Worm (Caenorhabditis elegans) whole organism, young adult: Measurements from ENCODE around the gene msp-76.

Experiments
- B0035.1 ChIP-seq: sonication (generic microtip); optimal IDR thresholded peaks from 2 replicates; lab custom pipeline; 2016; ENCODE audit warnings: missing genetic modification characterization, mild to moderate bottlenecking, missing compliant biosample characterization, missing genotype, missing genetic modification reagents
- B0261.1 ChIP-seq: sonication (generic microtip); optimal IDR thresholded peaks from 2 replicates; lab custom pipeline; 2016; ENCODE audit warnings: mild to moderate bottlenecking, missing genetic modification characterization, moderate library complexity, missing compliant biosample characterization
- B0336.3 ChIP-seq: fragments of 200-800 bp; sonication (Bioruptor generic); IDR thresholded peaks from 2 replicates; pipeline ENCODE4 v1.3.6; 2022; ENCODE audit warnings: missing genetic modification characterization, missing compliant biosample characterization
- F22D6.2 ChIP-seq: sonication (generic microtip); optimal IDR thresholded peaks from 2 replicates; lab custom pipeline; 2016; ENCODE audit warnings: mild to moderate bottlenecking, missing genetic modification characterization, missing compliant biosample characterization
- F23B12.7 ChIP-seq: sonication (generic microtip); optimal IDR thresholded peaks from 2 replicates; lab custom pipeline; 2017; ENCODE audit warnings: missing genetic modification characterization, mild to moderate bottlenecking, missing compliant biosample characterization, antibody characterized with exemption, moderate library complexity; ENCODE audit not compliant: insufficient read depth
- F49E8.2 ChIP-seq: sonication (generic microtip); optimal IDR thresholded peaks from 3 replicates; lab custom pipeline; 2017; ENCODE audit warnings: missing genetic modification characterization, mild to moderate bottlenecking, missing compliant biosample characterization, antibody characterized with exemption, moderate library complexity; ENCODE audit not compliant: insufficient read depth
- F57A8.1 ChIP-seq: fragments of 200-800 bp; sonication (Bioruptor generic); optimal IDR thresholded peaks from 2 replicates; lab custom pipeline; 2018; ENCODE audit warnings: mild to moderate bottlenecking, missing genetic modification characterization, moderate library complexity, missing compliant biosample characterization
- K11D2.4 ChIP-seq: fragments of 200-800 bp; sonication (Bioruptor generic); IDR thresholded peaks from 2 replicates; pipeline ENCODE4 v1.3.6; 2022; ENCODE audit warnings: missing genetic modification reagents, missing genetic modification characterization, missing compliant biosample characterization
- Y53G8AR.9 ChIP-seq: fragments of 200-800 bp; sonication (Bioruptor generic); conservative IDR thresholded peaks from 2 replicates; pipeline ENCODE4 v1.3.6; 2022; ENCODE audit warnings: missing genetic modification reagents, missing genetic modification characterization, missing compliant biosample characterization
- Y67H2A.10 ChIP-seq: fragments of 200-800 bp; sonication (Bioruptor generic); conservative IDR thresholded peaks from 2 replicates; pipeline ENCODE4 v1.3.6; 2022; ENCODE audit warnings: missing genetic modification reagents, missing genetic modification characterization, missing compliant biosample characterization
- akir-1 ChIP-seq: fragments of 200-800 bp; sonication (Bioruptor generic); optimal IDR thresholded peaks from 2 replicates; lab custom pipeline; 2018; ENCODE audit warnings: mild to moderate bottlenecking, missing genetic modification characterization, moderate library complexity, missing compliant biosample characterization
- athp-1 ChIP-seq: sonication (generic microtip); optimal IDR thresholded peaks from 2 replicates; lab custom pipeline; 2017; ENCODE audit warnings: mild to moderate bottlenecking, missing genetic modification characterization, missing compliant biosample characterization
- ceh-100 ChIP-seq: fragments of 200-800 bp; sonication (Bioruptor generic); IDR thresholded peaks from 2 replicates; pipeline ENCODE4 v1.3.6; 2022; ENCODE audit warnings: missing genetic modification reagents, missing genetic modification characterization, missing compliant biosample characterization
- ceh-91 ChIP-seq: fragments of 200-800 bp; sonication (Bioruptor generic); IDR thresholded peaks from 2 replicates; pipeline ENCODE4 v1.3.6; 2022; ENCODE audit warnings: missing genetic modification reagents, missing genetic modification characterization, missing compliant biosample characterization
- efl-1 ChIP-seq: fragments of 150-350 bp; optimal IDR thresholded peaks from 2 replicates; lab custom pipeline; 2014; ENCODE audit warnings: missing biosample characterization, missing genetic modification reagents, missing genetic modification characterization
- egl-44 ChIP-seq: fragments of 200-800 bp; sonication (Bioruptor generic); IDR thresholded peaks from 2 replicates; pipeline ENCODE4 v1.3.6; 2022; ENCODE audit warnings: missing genetic modification reagents, missing genetic modification characterization, missing compliant biosample characterization
- egrh-3 ChIP-seq: fragments of 200-800 bp; sonication (Bioruptor generic); IDR thresholded peaks from 2 replicates; pipeline ENCODE4 v1.3.6; 2022; ENCODE audit warnings: missing genetic modification reagents, missing genetic modification characterization, missing compliant biosample characterization
- ekl-4 ChIP-seq: fragments of 200-800 bp; sonication (Bioruptor generic); IDR thresholded peaks from 2 replicates; pipeline ENCODE4 v1.3.6; 2022; ENCODE audit warnings: missing genetic modification reagents, missing genetic modification characterization, missing compliant biosample characterization
- hmg-1.2 ChIP-seq: fragments of 200-800 bp; sonication (Bioruptor generic); IDR thresholded peaks from 2 replicates; pipeline ENCODE4 v1.3.6; 2022; ENCODE audit warnings: missing genetic modification reagents, missing genetic modification characterization, missing compliant biosample characterization
- let-607 ChIP-seq, 2 experiments: fragments of 200-800 bp in 1 of 2; sonication (Bioruptor generic) in 1 of 2; sonication (generic microtip) in 1 of 2; optimal IDR thresholded peaks; 2 replicates each; lab custom pipeline; 2016 to 2018; ENCODE audit warnings: mild to moderate bottlenecking in 2 of 2, missing compliant biosample characterization in 2 of 2, missing genetic modification characterization in 2 of 2, moderate library complexity in 2 of 2, missing genotype in 1 of 2
- lin-40 ChIP-seq: sonication (generic microtip); optimal IDR thresholded peaks from 2 replicates; lab custom pipeline; 2016; ENCODE audit warnings: missing genetic modification characterization, mild to moderate bottlenecking, missing compliant biosample characterization, missing genotype, missing genetic modification reagents
- madf-6 ChIP-seq: fragments of 200-800 bp; sonication (Bioruptor generic); IDR thresholded peaks from 2 replicates; pipeline ENCODE4 v1.3.6; 2022; ENCODE audit warnings: missing genetic modification reagents, missing genetic modification characterization, missing compliant biosample characterization
- mxl-1 ChIP-seq: sonication (generic microtip); optimal IDR thresholded peaks from 2 replicates; lab custom pipeline; 2016; ENCODE audit warnings: missing genetic modification characterization, missing compliant biosample characterization
- nfya-1 ChIP-seq: sonication (generic microtip); optimal IDR thresholded peaks from 2 replicates; lab custom pipeline; 2017; ENCODE audit warnings: antibody characterized with exemption, missing compliant biosample characterization, missing genetic modification characterization, borderline replicate concordance; ENCODE audit not compliant: insufficient read depth
- nfya-2 ChIP-seq: fragments of 200-800 bp; sonication (Bioruptor generic); IDR thresholded peaks from 2 replicates; pipeline ENCODE4 v1.3.6; 2022; ENCODE audit warnings: missing genetic modification reagents, missing genetic modification characterization, missing compliant biosample characterization
- nfyb-1 ChIP-seq: fragments of 200-800 bp; sonication (Bioruptor generic); IDR thresholded peaks from 2 replicates; pipeline ENCODE4 v1.3.6; 2022; ENCODE audit warnings: missing genetic modification reagents, missing genetic modification characterization, missing compliant biosample characterization
- rcor-1 ChIP-seq: fragments of 200-800 bp; sonication (Bioruptor generic); IDR thresholded peaks from 2 replicates; pipeline ENCODE4 v1.3.6; 2022; ENCODE audit warnings: missing genetic modification reagents, missing genetic modification characterization, missing compliant biosample characterization
- rec-8 ChIP-seq, 2 experiments: sonication (generic microtip); optimal IDR thresholded peaks; 2 replicates each; lab custom pipeline; 2016; ENCODE audit warnings: mild to moderate bottlenecking in 2 of 2, missing genetic modification characterization in 2 of 2, missing genetic modification reagents in 2 of 2, missing genotype in 2 of 2, missing biosample characterization in 1 of 2, missing compliant biosample characterization in 1 of 2, moderate library complexity in 1 of 2
- sdz-38 ChIP-seq: sonication (generic microtip); optimal IDR thresholded peaks from 2 replicates; lab custom pipeline; 2016; ENCODE audit warnings: missing genotype, missing genetic modification characterization, missing compliant biosample characterization
- sea-2 ChIP-seq: fragments of 200-800 bp; sonication (Bioruptor generic); IDR thresholded peaks from 2 replicates; pipeline ENCODE4 v1.3.6; 2022; ENCODE audit warnings: missing genetic modification characterization, missing compliant biosample characterization
- unc-130 ChIP-seq: sonication (generic microtip); optimal IDR thresholded peaks from 2 replicates; lab custom pipeline; 2016; ENCODE audit warnings: missing genetic modification reagents, missing genetic modification characterization, missing compliant biosample characterization
- unc-62 ChIP-seq: fragments of 150-350 bp; optimal IDR thresholded peaks from 2 replicates; lab custom pipeline; 2014; ENCODE audit warnings: missing biosample characterization, missing genetic modification reagents, missing genetic modification characterization
- ztf-22 ChIP-seq: fragments of 200-800 bp; sonication (Bioruptor generic); optimal IDR thresholded peaks from 2 replicates; lab custom pipeline; 2018; ENCODE audit warnings: mild to moderate bottlenecking, missing genetic modification characterization, moderate library complexity, missing compliant biosample characterization

Gene msp-76

ce11 chrIV:9709205-9709604 lies 20.4 kb downstream of the msp-76 start, which contains the start of gene ant-1.3 (continued):
- no peak for TF ChIP-seq rec-8 (tag; optimal IDR thresholded peaks at IDR 0.05; lab: Kevin White, UChicago)
- no peak for TF ChIP-seq rcor-1 (GFP tag; lab: Robert Waterston, UW)
- no peak for TF ChIP-seq B0035.1 (tag; lab: Kevin White, UChicago)

ce11 chrIV:9709887-9710286 lies 21.1 kb downstream of the msp-76 start, which contains the start of gene nhr-38:
TSS of gene nhr-38 (plus strand) at chrIV:9710187.
- TF ChIP-seq efl-1 (GFP tag; lab: Kevin White, UChicago) (no peak), egl-44 (no peak), F57A8.1 (GFP tag; lab: Kevin White, UChicago) (no peak), F49E8.2 (tag; lab: Kevin White, UChicago) (no peak), athp-1 (tag; lab: Kevin White, UChicago) (no peak), ekl-4 (GFP tag; lab: Robert Waterston, UW) (no peak), nfya-2 (no peak), egrh-3 (no peak)

- no peak for TF ChIP-seq nfya-1 (tag; lab: Kevin White, UChicago)
- TF ChIP-seq B0261.1 (tag; lab: Kevin White, UChicago): no peak
- TF ChIP-seq unc-62: no peak
- TF ChIP-seq unc-130 (GFP tag; lab: Kevin White, UChicago): no peak
- no peak for TF ChIP-seq let-607 (tag; optimal IDR thresholded peaks at IDR 0.05; lab: Kevin White, UChicago)
- no peak for TF ChIP-seq Y67H2A.10 (GFP tag; lab: Robert Waterston, UW)
- TF ChIP-seq F23B12.7 (tag; lab: Kevin White, UChicago): no peak
- TF ChIP-seq nfyb-1 (GFP tag; lab: Robert Waterston, UW): no peak
- no peak for TF ChIP-seq B0336.3 (GFP tag; lab: Robert Waterston, UW)
- TF ChIP-seq ceh-100: no peak
- no peak for TF ChIP-seq sea-2 (GFP tag; lab: Robert Waterston, UW)
- no peak for TF ChIP-seq sdz-38 (tag; lab: Kevin White, UChicago)
- no peak for TF ChIP-seq ztf-22
Observed at ce11 chrIV:9712782-9713181, 24.0 kb downstream of the msp-76 start, which contains the start of gene K01H12.4. TSS of gene K01H12.4 (plus strand) at chrIV:9713082.

- TF ChIP-seq mxl-1 (tag; lab: Kevin White, UChicago) (no peak), akir-1 (GFP tag; lab: Kevin White, UChicago) (no peak), lin-40 (tag; lab: Kevin White, UChicago) (no peak), ceh-91 (GFP tag; lab: Robert Waterston, UW) (no peak), hmg-1.2 (GFP tag; lab: Robert Waterston, UW) (no peak), K11D2.4 (GFP tag; lab: Robert Waterston, UW) (no peak), Y53G8AR.9 (GFP tag; lab: Robert Waterston, UW) (no peak), madf-6 (no peak), F22D6.2 (no peak)
Observed at ce11 chrIV:9714264-9714663, 25.4 kb downstream of the msp-76 start.
